Fruit fly (Drosophila melanogaster) whole organism, adult: ENCODE data around the gene CG31792.

Experiments
- CG33017 ChIP-seq: fragments of 200-800 bp; sonication (Bioruptor generic); optimal IDR thresholded peaks from 2 replicates; lab custom pipeline; 2018; ENCODE audit warnings: missing biosample characterization, mild to moderate bottlenecking, missing genetic modification characterization, moderate library complexity
- CG5204 ChIP-seq: fragments of 200-800 bp; sonication (Bioruptor generic); optimal IDR thresholded peaks from 2 replicates; lab custom pipeline; 2016; ENCODE audit warnings: missing biosample characterization, missing genetic modification characterization
- bab1 ChIP-seq: fragments of 200-800 bp; sonication (Bioruptor generic); optimal IDR thresholded peaks from 3 replicates; lab custom pipeline; 2019; ENCODE audit warnings: missing biosample characterization, mild to moderate bottlenecking, missing genetic modification characterization, moderate library complexity
- kay ChIP-seq: fragments of 200-800 bp; sonication (Bioruptor generic); peaks from one replicate; lab custom pipeline; 2016; ENCODE audit warnings: missing biosample characterization, missing genetic modification characterization, borderline replicate concordance

DNA sequence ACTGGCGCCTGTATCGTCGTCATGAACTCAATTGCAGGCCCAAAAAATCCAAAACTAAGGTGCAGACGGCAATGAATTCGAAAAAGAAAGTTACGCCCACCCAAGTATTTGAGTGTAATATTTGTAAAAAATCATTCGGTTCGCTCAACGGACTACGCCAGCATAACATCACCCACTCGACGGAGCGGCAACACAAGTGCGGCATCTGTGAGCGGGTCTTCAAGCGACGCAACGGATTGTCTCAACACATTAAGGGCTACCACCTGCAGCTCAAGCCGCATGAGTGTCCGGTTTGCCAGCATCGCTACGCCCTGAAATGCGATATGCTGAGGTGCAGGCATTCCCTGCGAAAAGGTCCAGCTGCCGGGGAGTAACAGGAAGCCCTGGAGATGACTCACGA, 20.5 kb upstream of the CG31792 start:
- TF ChIP-seq kay (GFP tag; lab: Kevin White, UChicago) (no peak), CG33017 (tag; lab: Kevin White, UChicago) (no peak), bab1 (GFP tag; lab: Kevin White, UChicago) (no peak), CG5204 (GFP tag; lab: Kevin White, UChicago) (no peak)
